Worm (Caenorhabditis elegans) whole organism, dauer: Measurements from ENCODE around the gene clpp-1.

Source experiments
- unc-62 ChIP-seq: sonication (generic microtip); optimal IDR thresholded peaks from 2 replicates; lab custom pipeline; 2017; ENCODE audit warnings: missing biosample characterization, missing genetic modification reagents, missing genetic modification characterization

The clpp-1 gene

ce11 chrII:10302646-10303045 is at the start of gene clpp-1:
TSS of gene clpp-1 (minus strand) at chrII:10302842.
- no peak for TF ChIP-seq unc-62 (GFP tag; lab: Kevin White, UChicago)

- TF ChIP-seq unc-62 (GFP tag; lab: Kevin White, UChicago), result no peak
These were observed 49.3 kb upstream of the clpp-1 start, which contains the start of gene C07E3.8 for ce11 chrII:10351963-10352362. TSS of gene C07E3.8 (plus strand) at chrII:10352263.

- no peak for TF ChIP-seq unc-62 (GFP tag; lab: Kevin White, UChicago)
These were observed 47.8 kb upstream of the clpp-1 start, which contains the start of gene C07E3.9 for ce11 chrII:10350487-10350886. TSS of gene C07E3.9 (plus strand) at chrII:10350756.

- no peak for TF ChIP-seq unc-62 (GFP tag; lab: Kevin White, UChicago)
These were observed 47.3 kb upstream of the clpp-1 start, which contains the start of gene stip-1 for ce11 chrII:10349915-10350314. TSS of gene stip-1 (minus strand) at chrII:10350012.

ce11 chrII:10346075-10346474 is 43.4 kb upstream of the clpp-1 start, which contains the start of gene C07E3.10:
TSS of gene C07E3.10 (plus strand) at chrII:10346375.
- no peak for TF ChIP-seq unc-62 (GFP tag; lab: Kevin White, UChicago)

ce11 chrII:10345012-10345411 is 42.4 kb upstream of the clpp-1 start, which contains the start of gene pro-2:
TSS of gene pro-2 (minus strand) at chrII:10345112.
- TF ChIP-seq unc-62 (GFP tag; lab: Kevin White, UChicago), result no peak

- no peak for TF ChIP-seq unc-62 (GFP tag; lab: Kevin White, UChicago)
These were observed 27.1 kb upstream of the clpp-1 start for ce11 chrII:10329754-10330153.

ce11 chrII:10325615-10326232 is 23.1 kb upstream of the clpp-1 start, which contains the start of gene appg-1:
TSS of gene appg-1 (plus strand) at chrII:10326041.
- no peak for TF ChIP-seq unc-62 (GFP tag; lab: Kevin White, UChicago)

- TF ChIP-seq unc-62 (GFP tag; lab: Kevin White, UChicago), result no peak
These were observed 18.8 kb upstream of the clpp-1 start, which contains the start of gene idpp-4 for ce11 chrII:10321410-10321809. TSS of gene idpp-4 (plus strand) at chrII:10321460.

ce11 chrII:10317007-10317406 is 14.4 kb upstream of the clpp-1 start, which contains the start of gene M02G9.4:
TSS of gene M02G9.4 (plus strand) at chrII:10317307.
- no peak for TF ChIP-seq unc-62 (GFP tag; lab: Kevin White, UChicago)

ce11 chrII:10316119-10316518 is 13.5 kb upstream of the clpp-1 start, which contains the start of gene gcy-5:
TSS of gene gcy-5 (minus strand) at chrII:10316219.
- no peak for TF ChIP-seq unc-62 (GFP tag; lab: Kevin White, UChicago)

ce11 chrII:10315252-10315651 is 12.6 kb upstream of the clpp-1 start, which contains the start of gene idpp-8:
TSS of gene idpp-8 (plus strand) at chrII:10315552.
- TF ChIP-seq unc-62 (GFP tag; lab: Kevin White, UChicago), result no peak

ce11 chrII:10311973-10312372 is 9.3 kb upstream of the clpp-1 start, which contains the start of gene srlf-34:
TSS of gene srlf-34 (plus strand) at chrII:10312293.
- TF ChIP-seq unc-62 (GFP tag; lab: Kevin White, UChicago), result no peak

- no peak for TF ChIP-seq unc-62 (GFP tag; lab: Kevin White, UChicago)
These were observed 6.7 kb upstream of the clpp-1 start, which contains the start of gene ZK970.8 for ce11 chrII:10309337-10309736. TSS of gene ZK970.8 (plus strand) at chrII:10309637.

- no peak for TF ChIP-seq unc-62 (GFP tag; lab: Kevin White, UChicago)
These were observed 6.1 kb upstream of the clpp-1 start, which contains the start of gene gcy-4 for ce11 chrII:10308726-10309125. TSS of gene gcy-4 (minus strand) at chrII:10308826.

- TF ChIP-seq unc-62 (GFP tag; lab: Kevin White, UChicago), result no peak
These were observed 1.0 kb upstream of the clpp-1 start, which contains the start of gene vha-9 for ce11 chrII:10303663-10304115. TSS of gene vha-9 (minus strand) at chrII:10303713.
